Worm (Caenorhabditis elegans) whole organism, young adult: ENCODE measurements around the gene H18N23.2.

Experiments used
- F10E7.11 ChIP-seq: sonication (generic microtip); optimal IDR thresholded peaks from 2 replicates; lab custom pipeline; 2017; ENCODE audit warnings: mild to moderate bottlenecking, missing genetic modification characterization, moderate library complexity, missing compliant biosample characterization
- F49E8.2 ChIP-seq: sonication (generic microtip); optimal IDR thresholded peaks from 3 replicates; lab custom pipeline; 2017; ENCODE audit warnings: missing genetic modification characterization, mild to moderate bottlenecking, missing compliant biosample characterization, antibody characterized with exemption, moderate library complexity; ENCODE audit not compliant: insufficient read depth
- dpl-1 ChIP-seq: fragments of 150-350 bp; optimal IDR thresholded peaks from 2 replicates; lab custom pipeline; 2014; ENCODE audit warnings: missing biosample characterization, missing genetic modification reagents, missing genetic modification characterization

DNA sequence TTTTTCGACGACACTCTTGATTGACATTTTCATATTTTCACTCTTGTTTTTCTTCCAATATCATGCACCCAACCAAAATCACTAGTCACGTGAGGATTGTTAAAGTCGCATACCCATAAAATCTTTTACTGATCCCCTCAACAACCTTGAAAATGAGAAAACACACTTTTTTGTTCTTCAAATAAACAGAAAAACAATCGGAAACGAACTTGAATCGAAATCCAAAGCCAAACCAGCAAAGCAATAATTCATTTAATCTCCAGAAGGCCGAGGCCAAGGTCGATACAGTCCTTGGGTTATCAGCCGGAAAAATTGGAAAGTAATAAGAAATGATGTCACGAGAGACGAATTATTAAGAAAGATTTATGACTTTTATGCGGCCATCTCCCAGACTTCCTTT lies 3.1 kb upstream of the H18N23.2 start:
- TF ChIP-seq F49E8.2 (tag; lab: Kevin White, UChicago) (no peak), F10E7.11 (tag; lab: Kevin White, UChicago) (no peak), dpl-1 (GFP tag; lab: Kevin White, UChicago) (no peak)
